Worm (Caenorhabditis elegans): ENCODE results near the gene cht-4.

ce11 chrIII:1666893-1667292, 9.6 kb upstream of the cht-4 start:
- TF ChIP-seq ztf-29 (GFP tag; IDR thresholded peaks at IDR 0.05) (no peak), med-1 (GFP tag; optimal IDR thresholded peaks at IDR 0.05; ENCODE audit: insufficient read depth) (no peak), T22C8.4 (GFP tag; IDR thresholded peaks at IDR 0.05) (peak; percentile 72)

Measured in whole organism, midembryonic.